Fruit fly (Drosophila melanogaster): ENCODE data around the gene Tengl3.

Tengl3 gene

DNA sequence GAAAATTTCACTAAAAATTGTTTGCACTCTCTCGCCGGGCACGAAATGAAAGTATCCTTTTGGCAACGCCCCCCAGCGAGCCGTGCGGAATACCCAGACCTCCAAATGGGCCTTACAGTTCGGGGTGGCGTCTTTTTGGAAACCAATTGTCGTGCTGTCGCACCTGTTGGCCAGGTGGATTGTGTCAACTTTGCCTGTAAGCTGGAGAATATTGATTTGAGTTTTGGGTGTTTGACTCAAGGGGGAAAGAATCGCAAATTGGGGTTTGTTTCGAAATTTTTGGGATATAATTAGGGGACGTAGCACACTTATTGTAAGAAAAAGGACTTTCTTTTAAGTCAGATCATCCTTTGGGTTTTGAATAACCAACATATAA is 39.9 kb downstream of the Tengl3 start:
- TF ChIP-seq dl (GFP tag; optimal IDR thresholded peaks at IDR 0.05; ENCODE audit: insufficient read depth in 1 of 2, partially characterized antibody in 2 of 2) = peak in 1 of 2 experiments; percentile 23
- no peak for TF ChIP-seq brk (GFP tag; optimal IDR thresholded peaks at IDR 0.05)
- peak; percentile 27 for TF ChIP-seq Dif (GFP tag; optimal IDR thresholded peaks at IDR 0.05; ENCODE audit: partially characterized antibody)

DNA sequence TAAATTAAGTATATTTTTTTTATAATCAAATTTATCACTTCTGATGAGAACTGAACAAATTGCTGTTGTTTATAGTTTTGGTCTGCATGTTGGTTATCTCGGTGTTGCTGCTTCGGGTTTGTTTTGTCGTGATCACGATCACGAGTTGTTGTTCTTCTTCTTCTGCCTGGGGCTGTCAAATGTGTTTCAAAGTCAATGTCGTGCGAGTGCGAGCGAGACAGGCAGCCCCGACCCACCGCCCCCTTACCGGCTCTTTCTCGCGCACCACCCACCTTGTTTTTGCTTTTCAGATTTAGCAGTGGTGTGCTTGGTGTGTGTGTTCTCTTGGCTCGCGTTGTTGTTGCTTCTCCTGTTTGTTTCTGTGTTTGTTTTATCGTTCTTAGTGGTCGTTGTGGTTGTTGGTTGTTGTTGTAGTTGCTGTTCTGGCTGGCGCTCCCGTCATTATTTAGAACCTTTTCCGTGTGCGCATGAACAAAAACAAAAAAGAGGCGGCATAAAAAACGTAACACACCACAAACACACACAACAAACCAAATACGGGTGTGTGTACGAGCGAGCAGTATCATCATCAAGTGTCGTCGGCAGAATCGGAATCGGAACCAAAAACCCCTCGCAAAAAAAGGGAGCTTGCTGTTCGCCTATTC is 40.5 kb downstream of the Tengl3 start, which contains the start of gene COX7AL2:
COX7AL2 (minus strand) TSS at position 438 of the 644 bp plus-strand sequence.
- TF ChIP-seq Jra (GFP tag; optimal IDR thresholded peaks at IDR 0.05) = no peak
- TF ChIP-seq rgr (GFP tag; optimal IDR thresholded peaks at IDR 0.05) = peak; percentile 52
- TF ChIP-seq CG9705 (GFP tag; optimal IDR thresholded peaks at IDR 0.05) = no peak
- no peak for TF ChIP-seq Dif (GFP tag; optimal IDR thresholded peaks at IDR 0.05; ENCODE audit: partially characterized antibody)
- TF ChIP-seq Rel (GFP tag; optimal IDR thresholded peaks at IDR 0.05) = no peak
- TF ChIP-seq Rel (tag; optimal IDR thresholded peaks at IDR 0.05) = peak; percentile 65
- TF ChIP-seq jim (GFP tag; optimal IDR thresholded peaks at IDR 0.05) = no peak
- no peak for TF ChIP-seq woc (GFP tag; optimal IDR thresholded peaks at IDR 0.05)
- no peak for TF ChIP-seq CG32264 (GFP tag; optimal IDR thresholded peaks at IDR 0.05)
- no peak for TF ChIP-seq Hr78 (GFP tag; optimal IDR thresholded peaks at IDR 0.05)
- TF ChIP-seq Vsx2 (GFP tag; optimal IDR thresholded peaks at IDR 0.05; ENCODE audit: partially characterized antibody) = no peak
- no peak for TF ChIP-seq GATAd (GFP tag; optimal IDR thresholded peaks at IDR 0.05)
- no peak for TF ChIP-seq N (GFP tag; optimal IDR thresholded peaks at IDR 0.05)
- peak; percentile 5 for TF ChIP-seq Sp1 (GFP tag; optimal IDR thresholded peaks at IDR 0.05)
- TF ChIP-seq sage (GFP tag; optimal IDR thresholded peaks at IDR 0.05) = no peak
- peak; percentile 44 for TF ChIP-seq OdsH (GFP tag; optimal IDR thresholded peaks at IDR 0.05)
- TF ChIP-seq Hnf4 (GFP tag; optimal IDR thresholded peaks at IDR 0.05) = no peak
- no peak for TF ChIP-seq ey (GFP tag; optimal IDR thresholded peaks at IDR 0.05)
- TF ChIP-seq brk (GFP tag; optimal IDR thresholded peaks at IDR 0.05) = no peak
- TF ChIP-seq HLH106 (tag; optimal IDR thresholded peaks at IDR 0.05) = peak; percentile 7
- TF ChIP-seq dmrt93B (GFP tag; optimal IDR thresholded peaks at IDR 0.05) = peak; percentile 8
- no peak for TF ChIP-seq h (GFP tag; optimal IDR thresholded peaks at IDR 0.05)
- no peak for TF ChIP-seq sv (GFP tag; optimal IDR thresholded peaks at IDR 0.05)
- TF ChIP-seq CrebA (GFP tag; optimal IDR thresholded peaks at IDR 0.05; ENCODE audit: borderline replicate concordance) = no peak
- no peak for TF ChIP-seq fru (GFP tag; optimal IDR thresholded peaks at IDR 0.05)
- TF ChIP-seq Hr83 (GFP tag; optimal IDR thresholded peaks at IDR 0.05; ENCODE audit: poor library complexity, severe bottlenecking) = peak; percentile 49
- peak in 1 of 2 experiments; percentile 49 for TF ChIP-seq dl (GFP tag; optimal IDR thresholded peaks at IDR 0.05; ENCODE audit: insufficient read depth in 1 of 2, partially characterized antibody in 2 of 2)
- TF ChIP-seq psq (GFP tag; optimal IDR thresholded peaks at IDR 0.05) = peak; percentile 63
- no peak for TF ChIP-seq Dfd (GFP tag; optimal IDR thresholded peaks at IDR 0.05)
- TF ChIP-seq lola (GFP tag; optimal IDR thresholded peaks at IDR 0.05) = no peak
- peak in 1 of 2 experiments; percentile 46 for TF ChIP-seq foxo (GFP tag; optimal IDR thresholded peaks at IDR 0.05)
- TF ChIP-seq usp (GFP tag; optimal IDR thresholded peaks at IDR 0.05) = no peak
- TF ChIP-seq Mio (GFP tag; optimal IDR thresholded peaks at IDR 0.05) = no peak
- TF ChIP-seq Myc (optimal IDR thresholded peaks at IDR 0.05) = no peak
- TF ChIP-seq tai (GFP tag; optimal IDR thresholded peaks at IDR 0.05) = no peak
- TF ChIP-seq pan (optimal IDR thresholded peaks at IDR 0.05) = no peak
- no peak for TF ChIP-seq dsf (GFP tag; optimal IDR thresholded peaks at IDR 0.05; ENCODE audit: borderline replicate concordance)
- TF ChIP-seq Abd-B (GFP tag; optimal IDR thresholded peaks at IDR 0.05) = no peak
- no peak for TF ChIP-seq br (GFP tag; optimal IDR thresholded peaks at IDR 0.05)

Measured in whole organism, wandering third instar larva.